Fruit fly (Drosophila melanogaster) whole organism, adult: ENCODE results near the gene nmd.

Experiments
- CG11617 ChIP-seq: fragments of 200-800 bp; sonication (Bioruptor generic); optimal IDR thresholded peaks from 2 replicates; lab custom pipeline; 2017; ENCODE audit warnings: mild to moderate bottlenecking, missing biosample characterization, missing genetic modification reagents, missing genetic modification characterization
- CG12768 ChIP-seq: fragments of 200-800 bp; sonication (Bioruptor generic); optimal IDR thresholded peaks from 2 replicates; lab custom pipeline; 2017; ENCODE audit warnings: missing biosample characterization, missing genetic modification characterization, mild to moderate bottlenecking, moderate library complexity, missing genetic modification reagents
- CG14711 ChIP-seq: fragments of 200-800 bp; sonication (Bioruptor generic); optimal IDR thresholded peaks from 2 replicates; lab custom pipeline; 2018; ENCODE audit warnings: missing biosample characterization, mild to moderate bottlenecking, missing genetic modification characterization, moderate library complexity
- CG1620 ChIP-seq: fragments of 200-800 bp; sonication (Bioruptor generic); optimal IDR thresholded peaks from 2 replicates; lab custom pipeline; 2016; ENCODE audit warnings: missing biosample characterization, missing genetic modification characterization
- CG33017 ChIP-seq: fragments of 200-800 bp; sonication (Bioruptor generic); optimal IDR thresholded peaks from 2 replicates; lab custom pipeline; 2018; ENCODE audit warnings: missing biosample characterization, mild to moderate bottlenecking, missing genetic modification characterization, moderate library complexity
- CG5204 ChIP-seq: fragments of 200-800 bp; sonication (Bioruptor generic); optimal IDR thresholded peaks from 2 replicates; lab custom pipeline; 2016; ENCODE audit warnings: missing biosample characterization, missing genetic modification characterization
- CG7045 ChIP-seq: fragments of 200-800 bp; sonication (Bioruptor generic); optimal IDR thresholded peaks from 2 replicates; lab custom pipeline; 2017; ENCODE audit warnings: missing biosample characterization, mild to moderate bottlenecking, missing genetic modification characterization
- CG7101 ChIP-seq: fragments of 200-800 bp; sonication (Bioruptor generic); optimal IDR thresholded peaks from 2 replicates; lab custom pipeline; 2018; ENCODE audit warnings: missing biosample characterization, mild to moderate bottlenecking, missing genetic modification characterization, moderate library complexity
- Clk ChIP-seq: fragments of 200-800 bp; sonication (Bioruptor generic); optimal IDR thresholded peaks from 2 replicates; lab custom pipeline; 2017; ENCODE audit warnings: missing biosample characterization, missing genetic modification characterization
- Crg-1 ChIP-seq: fragments of 200-800 bp; sonication (Bioruptor generic); optimal IDR thresholded peaks from 2 replicates; lab custom pipeline; 2016; ENCODE audit warnings: missing biosample characterization, missing genetic modification characterization
- Hr96 ChIP-seq: fragments of 200-800 bp; sonication (Bioruptor generic); optimal IDR thresholded peaks from 2 replicates; lab custom pipeline; 2016; ENCODE audit warnings: missing biosample characterization, missing genetic modification characterization
- Mnt ChIP-seq: fragments of 200-800 bp; sonication (Bioruptor generic); optimal IDR thresholded peaks from 2 replicates; lab custom pipeline; 2016; ENCODE audit warnings: missing biosample characterization, mild to moderate bottlenecking, missing genetic modification characterization
- bab1 ChIP-seq: fragments of 200-800 bp; sonication (Bioruptor generic); optimal IDR thresholded peaks from 3 replicates; lab custom pipeline; 2019; ENCODE audit warnings: missing biosample characterization, mild to moderate bottlenecking, missing genetic modification characterization, moderate library complexity
- cic ChIP-seq: fragments of 200-800 bp; sonication (Bioruptor generic); optimal IDR thresholded peaks from 2 replicates; lab custom pipeline; 2017; ENCODE audit warnings: missing biosample characterization, mild to moderate bottlenecking, missing genetic modification characterization, moderate library complexity
- cnc ChIP-seq, 2 experiments: fragments of >200 bp; optimal IDR thresholded peaks; 2 replicates each; lab custom pipeline; 2017
- kay ChIP-seq: fragments of 200-800 bp; sonication (Bioruptor generic); peaks from one replicate; lab custom pipeline; 2016; ENCODE audit warnings: missing biosample characterization, missing genetic modification characterization, borderline replicate concordance
- ovo ChIP-seq: fragments of 200-800 bp; sonication (Bioruptor generic); optimal IDR thresholded peaks from 2 replicates; lab custom pipeline; 2016; ENCODE audit warnings: missing biosample characterization, missing genetic modification characterization
- pad ChIP-seq: fragments of 200-800 bp; sonication (Bioruptor generic); optimal IDR thresholded peaks from 3 replicates; lab custom pipeline; 2017; ENCODE audit warnings: missing biosample characterization, missing genetic modification characterization, mild to moderate bottlenecking, moderate library complexity, missing genetic modification reagents
- tj ChIP-seq: fragments of 200-800 bp; sonication (Bioruptor generic); optimal IDR thresholded peaks from 3 replicates; lab custom pipeline; 2017; ENCODE audit warnings: missing biosample characterization, mild to moderate bottlenecking, missing genetic modification characterization, moderate library complexity
- toe ChIP-seq: fragments of 200-800 bp; sonication (Bioruptor generic); optimal IDR thresholded peaks from 2 replicates; lab custom pipeline; 2016; ENCODE audit warnings: missing biosample characterization, missing genetic modification characterization

Gene nmd

dm6 chr2L:10299810-10300147 lies 4.0 kb downstream of the nmd start, which contains the start of gene CYLD:
Gene CYLD, minus strand, starts transcription at chr2L:10299847.
- TF ChIP-seq bab1 (GFP tag; lab: Kevin White, UChicago) = peak; percentile 62
- TF ChIP-seq CG14711 (tag; lab: Kevin White, UChicago) = peak; percentile 63
- peak; percentile 73 for TF ChIP-seq CG7101 (tag; lab: Kevin White, UChicago)
- no peak for TF ChIP-seq CG12768 (GFP tag; lab: Kevin White, UChicago)
- TF ChIP-seq Crg-1 (GFP tag; lab: Kevin White, UChicago) = peak; percentile 5
- no peak for TF ChIP-seq toe
- TF ChIP-seq Hr96 (GFP tag; lab: Kevin White, UChicago) = no peak
- TF ChIP-seq Clk (GFP tag; lab: Kevin White, UChicago) = no peak
- no peak for TF ChIP-seq Mnt (GFP tag; lab: Kevin White, UChicago)
- no peak for TF ChIP-seq cic (GFP tag; lab: Kevin White, UChicago)
- TF ChIP-seq ovo = no peak
- peak; percentile 55 for TF ChIP-seq CG33017 (tag; lab: Kevin White, UChicago)
- TF ChIP-seq CG7045 (GFP tag; lab: Kevin White, UChicago) = peak; percentile 21
- TF ChIP-seq CG1620 = no peak
- no peak for TF ChIP-seq kay (GFP tag; lab: Kevin White, UChicago)
- peak; percentile 70 for TF ChIP-seq CG11617 (GFP tag; lab: Kevin White, UChicago)
- TF ChIP-seq tj (GFP tag; lab: Kevin White, UChicago) = peak; percentile 2

DNA sequence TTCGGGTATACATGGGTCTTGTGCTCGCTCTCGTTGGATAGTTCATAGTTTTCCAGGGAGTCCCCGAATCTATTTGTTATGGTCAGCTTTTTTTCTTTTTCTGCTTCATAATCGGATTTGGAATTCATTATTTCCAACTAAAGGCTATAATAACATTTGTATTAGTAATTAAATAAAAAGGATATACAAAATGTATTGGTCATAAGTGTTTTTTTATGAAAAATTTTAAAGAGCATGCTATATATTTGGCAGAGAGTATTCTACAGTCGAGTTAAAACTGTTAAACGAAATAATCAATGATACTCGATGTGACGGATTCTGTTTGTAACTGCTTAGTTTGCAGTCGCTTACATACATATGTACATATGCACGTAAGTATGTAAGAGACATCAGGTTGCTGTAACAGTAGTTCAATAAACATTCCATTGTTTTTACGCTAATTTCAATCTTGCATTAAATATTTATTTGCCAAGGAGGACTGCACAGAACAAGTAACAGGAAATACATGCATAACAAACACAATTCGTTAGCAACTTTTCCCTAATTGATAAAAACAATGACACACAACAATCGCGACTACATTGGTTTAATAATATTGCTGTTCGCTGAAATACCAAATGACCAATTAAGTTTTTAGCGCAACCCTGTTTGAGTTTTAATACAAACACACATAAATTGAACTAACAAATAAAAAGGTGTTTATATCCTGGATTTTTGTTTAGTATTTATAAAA lies 4.5 kb downstream of the nmd start:
- TF ChIP-seq kay (GFP tag; lab: Kevin White, UChicago) (peak; percentile 93), bab1 (GFP tag; lab: Kevin White, UChicago) (no peak), CG7045 (GFP tag; lab: Kevin White, UChicago) (no peak), ovo (no peak), tj (GFP tag; lab: Kevin White, UChicago) (peak; percentile 30), CG11617 (GFP tag; lab: Kevin White, UChicago) (no peak), CG14711 (tag; lab: Kevin White, UChicago) (no peak)

dm6 chr2L:10298306-10298705 lies 5.4 kb downstream of the nmd start:
- TF ChIP-seq CG11617 (GFP tag; lab: Kevin White, UChicago) = no peak
- TF ChIP-seq cic (GFP tag; lab: Kevin White, UChicago) = no peak
- no peak for TF ChIP-seq CG12768 (GFP tag; lab: Kevin White, UChicago)
- TF ChIP-seq Crg-1 (GFP tag; lab: Kevin White, UChicago) = no peak
- no peak for TF ChIP-seq Mnt (GFP tag; lab: Kevin White, UChicago)
- peak; percentile 75 for TF ChIP-seq kay (GFP tag; lab: Kevin White, UChicago)
- no peak for TF ChIP-seq CG5204
- no peak for TF ChIP-seq Clk (GFP tag; lab: Kevin White, UChicago)
- TF ChIP-seq CG7045 (GFP tag; lab: Kevin White, UChicago) = no peak
- TF ChIP-seq tj (GFP tag; lab: Kevin White, UChicago) = peak; percentile 4
- TF ChIP-seq cnc (optimal IDR thresholded peaks at IDR 0.05; lab: Kevin White, UChicago) = no peak
- no peak for TF ChIP-seq CG33017 (tag; lab: Kevin White, UChicago)
- no peak for TF ChIP-seq CG14711 (tag; lab: Kevin White, UChicago)

- TF ChIP-seq kay (GFP tag; lab: Kevin White, UChicago) (peak; percentile 93), CG5204 (no peak), CG11617 (GFP tag; lab: Kevin White, UChicago) (no peak), CG7045 (GFP tag; lab: Kevin White, UChicago) (no peak)
Observed at dm6 chr2L:10294798-10295669, 8.7 kb downstream of the nmd start, which contains the start of gene Hand. Gene Hand, minus strand, starts transcription at chr2L:10295385.

- TF ChIP-seq Mnt (GFP tag; lab: Kevin White, UChicago) (peak; percentile 56), Crg-1 (GFP tag; lab: Kevin White, UChicago) (no peak), tj (GFP tag; lab: Kevin White, UChicago) (peak; percentile 1), CG7045 (GFP tag; lab: Kevin White, UChicago) (peak; percentile 61), CG7101 (tag; lab: Kevin White, UChicago) (peak; percentile 55), CG5204 (no peak), CG14711 (tag; lab: Kevin White, UChicago) (peak; percentile 58), CG11617 (GFP tag; lab: Kevin White, UChicago) (peak; percentile 53), CG1620 (peak; percentile 14), CG33017 (tag; lab: Kevin White, UChicago) (peak; percentile 62), bab1 (GFP tag; lab: Kevin White, UChicago) (peak; percentile 68), pad (GFP tag; lab: Kevin White, UChicago) (no peak), CG12768 (GFP tag; lab: Kevin White, UChicago) (peak; percentile 30), Hr96 (GFP tag; lab: Kevin White, UChicago) (no peak), cnc (optimal IDR thresholded peaks at IDR 0.05; lab: Kevin White, UChicago) (no peak), ovo (no peak), cic (GFP tag; lab: Kevin White, UChicago) (peak; percentile 14)
Observed at dm6 chr2L:10292066-10292560, 11.6 kb downstream of the nmd start, which contains the start of gene Ufd4. Gene Ufd4, minus strand, starts transcription at chr2L:10292365.
